Worm (Caenorhabditis elegans) whole organism, midembryonic: Measurements from ENCODE around the gene gly-9.

Experiments used
- T22C8.4 ChIP-seq: fragments of 200-800 bp; sonication (Bioruptor generic); IDR thresholded peaks from 2 replicates; pipeline ENCODE4 v1.3.6; 2022; ENCODE audit warnings: missing genetic modification characterization, missing compliant biosample characterization
- cog-1 ChIP-seq: sonication (generic microtip); optimal IDR thresholded peaks from 2 replicates; lab custom pipeline; 2016; ENCODE audit warnings: missing genetic modification characterization, missing compliant biosample characterization
- flt-1 ChIP-seq: fragments of 200-800 bp; sonication (Bioruptor generic); IDR thresholded peaks from 2 replicates; pipeline ENCODE4 v1.3.6; 2022; ENCODE audit warnings: missing genetic modification characterization, missing compliant biosample characterization
- tab-1 ChIP-seq: fragments of 200-800 bp; sonication (Bioruptor generic); IDR thresholded peaks from 2 replicates; pipeline ENCODE4 v1.3.6; 2022; ENCODE audit warnings: missing genetic modification characterization, missing compliant biosample characterization
- ztf-23 ChIP-seq: fragments of 200-800 bp; sonication (Bioruptor generic); IDR thresholded peaks from 2 replicates; pipeline ENCODE4 v1.3.6; 2022; ENCODE audit warnings: missing genetic modification reagents, missing genetic modification characterization, missing compliant biosample characterization
- ztf-29 ChIP-seq: fragments of 200-800 bp; sonication (Bioruptor generic); IDR thresholded peaks from 2 replicates; pipeline ENCODE4 v1.3.6; 2022; ENCODE audit warnings: missing genetic modification reagents, missing genetic modification characterization, missing compliant biosample characterization

DNA sequence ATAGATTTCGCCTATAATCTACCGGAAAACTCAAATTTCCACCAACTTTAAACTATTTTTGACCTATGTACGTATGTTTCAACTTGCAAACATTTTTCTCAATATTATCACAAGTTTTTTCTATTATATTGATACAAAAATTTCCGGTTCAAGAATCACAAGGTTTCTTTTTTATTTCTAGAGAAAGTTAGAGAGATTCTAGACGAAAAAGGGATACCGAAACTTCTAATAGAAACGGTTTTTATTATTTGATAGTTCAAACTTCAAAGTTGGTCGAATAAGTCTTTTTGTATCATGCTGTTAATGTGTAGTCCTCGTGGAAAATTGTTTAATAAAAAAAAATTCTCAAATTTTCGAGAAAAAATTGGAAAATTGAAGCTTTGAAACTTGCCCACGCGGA lies 35.3 kb downstream of the gly-9 start:
- TF ChIP-seq flt-1 (GFP tag; lab: Robert Waterston, UW) (no peak), tab-1 (no peak), ztf-29 (GFP tag; lab: Robert Waterston, UW) (no peak), ztf-23 (GFP tag; lab: Robert Waterston, UW) (no peak), T22C8.4 (GFP tag; lab: Robert Waterston, UW) (no peak), cog-1 (tag; lab: Kevin White, UChicago) (no peak)
